Worm (Caenorhabditis elegans) whole organism, L4 larva: Measurements from ENCODE around the gene C02G6.3.

Source experiments
- D1046.2 ChIP-seq: fragments of 200-800 bp; sonication (Bioruptor generic); IDR thresholded peaks from 2 replicates; pipeline ENCODE4 v1.3.6; 2022; ENCODE audit warnings: missing genetic modification characterization, missing compliant biosample characterization
- F10B5.3 ChIP-seq: sonication (generic microtip); optimal IDR thresholded peaks from 2 replicates; lab custom pipeline; 2016; ENCODE audit warnings: mild to moderate bottlenecking, missing genetic modification characterization, missing compliant biosample characterization
- T20F7.1 ChIP-seq: fragments of 200-800 bp; sonication (Bioruptor generic); optimal IDR thresholded peaks from 2 replicates; lab custom pipeline; 2018; ENCODE audit warnings: mild to moderate bottlenecking, missing genetic modification characterization, missing compliant biosample characterization
- Y48G9A.11 ChIP-seq: fragments of 200-800 bp; sonication (Bioruptor generic); IDR thresholded peaks from 2 replicates; pipeline ENCODE4 v1.3.6; 2022; ENCODE audit warnings: missing genetic modification reagents, missing genetic modification characterization, missing compliant biosample characterization
- ZK337.2 ChIP-seq: fragments of 200-800 bp; sonication (Bioruptor generic); IDR thresholded peaks from 2 replicates; pipeline ENCODE4 v1.3.6; 2022; ENCODE audit warnings: missing genetic modification reagents, missing genetic modification characterization, missing compliant biosample characterization
- ZK546.5 ChIP-seq, 2 experiments: sonication (generic microtip); optimal IDR thresholded peaks; 2 replicates each; lab custom pipeline; 2017; ENCODE audit warnings: missing biosample characterization in 2 of 2, missing genetic modification characterization in 2 of 2
- ceh-28 ChIP-seq: fragments of 150-350 bp; optimal IDR thresholded peaks from 2 replicates; lab custom pipeline; 2014; ENCODE audit warnings: missing biosample characterization, missing genetic modification reagents, missing genetic modification characterization
- ceh-44 ChIP-seq: fragments of 200-800 bp; sonication (Bioruptor generic); IDR thresholded peaks from 2 replicates; pipeline ENCODE4 v1.3.6; 2022; ENCODE audit warnings: missing genetic modification reagents, missing genetic modification characterization, missing compliant biosample characterization
- ceh-82 ChIP-seq: sonication (generic microtip); optimal IDR thresholded peaks from 2 replicates; lab custom pipeline; 2017; ENCODE audit warnings: missing biosample characterization, missing genetic modification characterization
- ces-1 ChIP-seq: fragments of 150-350 bp; sonication (generic microtip); optimal IDR thresholded peaks from 4 replicates; lab custom pipeline; 2014; ENCODE audit warnings: missing biosample characterization, missing genetic modification reagents, missing genetic modification characterization
- daf-16 ChIP-seq, 3 experiments: sonication (generic microtip); optimal IDR thresholded peaks; 2 replicates each; lab custom pipeline; 2016 to 2017; ENCODE audit warnings: missing genetic modification characterization in 3 of 3, missing genetic modification reagents in 3 of 3, mild to moderate bottlenecking in 2 of 3, missing compliant biosample characterization in 2 of 3, missing biosample characterization in 1 of 3, moderate library complexity in 1 of 3
- dmd-9 ChIP-seq: fragments of 200-800 bp; sonication (Bioruptor generic); IDR thresholded peaks from 2 replicates; pipeline ENCODE4 v1.3.6; 2022; ENCODE audit warnings: missing genetic modification reagents, missing genetic modification characterization, missing compliant biosample characterization
- dpl-1 ChIP-seq: fragments of 150-350 bp; optimal IDR thresholded peaks from 2 replicates; lab custom pipeline; 2014; ENCODE audit warnings: missing biosample characterization, missing genetic modification reagents, missing genetic modification characterization
- duxl-1 ChIP-seq: sonication (generic microtip); optimal IDR thresholded peaks from 2 replicates; lab custom pipeline; 2016; ENCODE audit warnings: mild to moderate bottlenecking, missing genetic modification characterization, moderate library complexity, missing compliant biosample characterization; ENCODE audit not compliant: poor library complexity
- dve-1 ChIP-seq: sonication (generic microtip); optimal IDR thresholded peaks from 2 replicates; lab custom pipeline; 2017; ENCODE audit warnings: antibody characterized with exemption, mild to moderate bottlenecking, missing genetic modification characterization, missing compliant biosample characterization; ENCODE audit not compliant: insufficient read depth
- egl-43 ChIP-seq: fragments of 200-800 bp; sonication (Bioruptor generic); IDR thresholded peaks from 2 replicates; pipeline ENCODE4 v1.3.6; 2022; ENCODE audit warnings: missing genetic modification reagents, missing genetic modification characterization, missing compliant biosample characterization
- fkh-10 ChIP-seq: fragments of 150-350 bp; optimal IDR thresholded peaks from 2 replicates; lab custom pipeline; 2014; ENCODE audit warnings: missing biosample characterization, missing genetic modification reagents, missing genetic modification characterization
- hif-1 ChIP-seq, 2 experiments: sonication (generic microtip); optimal IDR thresholded peaks; 2 replicates each; lab custom pipeline; 2016 to 2017; ENCODE audit warnings: missing compliant biosample characterization in 2 of 2, missing genetic modification characterization in 2 of 2, missing genetic modification reagents in 2 of 2, missing genotype in 2 of 2, mild to moderate bottlenecking in 1 of 2
- hlh-30 ChIP-seq: sonication (generic microtip); optimal IDR thresholded peaks from 2 replicates; lab custom pipeline; 2017; ENCODE audit warnings: antibody characterized with exemption, mild to moderate bottlenecking, missing genetic modification characterization, missing compliant biosample characterization; ENCODE audit not compliant: insufficient read depth
- hmg-1.1 ChIP-seq: fragments of 200-800 bp; sonication (Bioruptor generic); IDR thresholded peaks from 2 replicates; pipeline ENCODE4 v1.3.6; 2022; ENCODE audit warnings: missing genetic modification reagents, missing genetic modification characterization, missing compliant biosample characterization
- lim-7 ChIP-seq: fragments of 200-800 bp; sonication (Bioruptor generic); IDR thresholded peaks from 2 replicates; pipeline ENCODE4 v1.3.6; 2022; ENCODE audit warnings: missing genetic modification characterization, missing compliant biosample characterization
- lin-13 ChIP-seq: fragments of 150-350 bp; optimal IDR thresholded peaks from 2 replicates; lab custom pipeline; 2014; ENCODE audit warnings: missing biosample characterization, missing genetic modification reagents, missing genetic modification characterization
- madf-5 ChIP-seq, 2 experiments: fragments of 200-800 bp; sonication (Bioruptor generic); IDR thresholded peaks; 2 replicates each; pipeline ENCODE4 v1.3.6; 2022; ENCODE audit warnings: missing compliant biosample characterization in 2 of 2, missing genetic modification characterization in 2 of 2
- madf-9 ChIP-seq: fragments of 200-800 bp; sonication (Bioruptor generic); conservative IDR thresholded peaks from 2 replicates; pipeline ENCODE4 v1.3.6; 2022; ENCODE audit warnings: missing genetic modification reagents, missing genetic modification characterization, missing compliant biosample characterization
- mdt-29 ChIP-seq: fragments of 200-800 bp; sonication (Bioruptor generic); IDR thresholded peaks from 2 replicates; pipeline ENCODE4 v1.3.6; 2022; ENCODE audit warnings: missing genetic modification reagents, missing genetic modification characterization, missing compliant biosample characterization
- mes-2 ChIP-seq: sonication (generic microtip); optimal IDR thresholded peaks from 2 replicates; lab custom pipeline; 2016; ENCODE audit warnings: missing genotype, mild to moderate bottlenecking, missing genetic modification characterization, missing compliant biosample characterization; ENCODE audit not compliant: poor library complexity, severe bottlenecking
- mxl-2 ChIP-seq: fragments of 200-800 bp; sonication (Bioruptor generic); conservative IDR thresholded peaks from 2 replicates; pipeline ENCODE4 v1.3.6; 2022; ENCODE audit warnings: missing genetic modification reagents, missing genetic modification characterization, missing compliant biosample characterization
- nhr-102 ChIP-seq: sonication (generic microtip); optimal IDR thresholded peaks from 2 replicates; lab custom pipeline; 2016; ENCODE audit warnings: mild to moderate bottlenecking, missing genetic modification characterization, moderate library complexity, missing compliant biosample characterization
- nhr-11 ChIP-seq: fragments of 150-350 bp; optimal IDR thresholded peaks from 2 replicates; lab custom pipeline; 2014; ENCODE audit warnings: missing biosample characterization, missing genetic modification characterization
- nhr-41 ChIP-seq: fragments of 200-800 bp; sonication (Bioruptor generic); IDR thresholded peaks from 2 replicates; pipeline ENCODE4 v1.3.6; 2022; ENCODE audit warnings: missing genetic modification reagents, missing genetic modification characterization, missing compliant biosample characterization
- nhr-42 ChIP-seq: fragments of 200-800 bp; sonication (Bioruptor generic); IDR thresholded peaks from 2 replicates; pipeline ENCODE4 v1.3.6; 2022; ENCODE audit warnings: missing genetic modification characterization, missing compliant biosample characterization
- nhr-48 ChIP-seq: sonication (generic microtip); optimal IDR thresholded peaks from 2 replicates; lab custom pipeline; 2016; ENCODE audit warnings: mild to moderate bottlenecking, missing genetic modification characterization, missing compliant biosample characterization
- nhr-6 ChIP-seq: fragments of 150-350 bp; optimal IDR thresholded peaks from 2 replicates; lab custom pipeline; 2014; ENCODE audit warnings: missing biosample characterization, missing genetic modification characterization
- rbr-2 ChIP-seq: sonication (generic microtip); optimal IDR thresholded peaks from 2 replicates; lab custom pipeline; 2016; ENCODE audit warnings: missing genotype, missing genetic modification characterization, missing compliant biosample characterization
- snpc-1.2 ChIP-seq: fragments of 200-800 bp; sonication (Bioruptor generic); IDR thresholded peaks from 2 replicates; pipeline ENCODE4 v1.3.6; 2022; ENCODE audit warnings: missing genetic modification reagents, missing genetic modification characterization, missing compliant biosample characterization
- tag-97 ChIP-seq: fragments of 200-800 bp; sonication (Bioruptor generic); IDR thresholded peaks from 2 replicates; pipeline ENCODE4 v1.3.6; 2022; ENCODE audit warnings: missing genetic modification characterization, missing compliant biosample characterization
- unc-62 ChIP-seq, 3 experiments: fragments of 150-350 bp in 1 of 3; sonication (generic microtip); optimal IDR thresholded peaks in 2 of 3; peaks in 1 of 3; 1 replicate in 1 of 3; 2 replicates in 2 of 3; lab custom pipeline; 2014 to 2017; ENCODE audit warnings: missing biosample characterization in 3 of 3, missing genetic modification characterization in 3 of 3, missing genetic modification reagents in 3 of 3, missing genotype in 1 of 3
- zag-1 ChIP-seq: fragments of 150-350 bp; optimal IDR thresholded peaks from 2 replicates; lab custom pipeline; 2014; ENCODE audit warnings: missing biosample characterization, missing genetic modification characterization
- zip-2 ChIP-seq: fragments of 150-350 bp; optimal IDR thresholded peaks from 2 replicates; lab custom pipeline; 2014; ENCODE audit warnings: missing biosample characterization, missing genetic modification characterization

The C02G6.3 gene

ce11 chrV:5906252-5906651 is 26.1 kb downstream of the C02G6.3 start, which contains the start of gene srd-15:
Gene srd-15 (minus strand): TSS chrV:5906352.
- no peak for TF ChIP-seq nhr-41 (GFP tag; lab: Robert Waterston, UW)

ce11 chrV:5907090-5907489 is 26.9 kb downstream of the C02G6.3 start, which contains the start of gene C04E6.4:
Gene C04E6.4 (plus strand): TSS chrV:5907390.
- TF ChIP-seq lin-13 (GFP tag; lab: Kevin White, UChicago): no peak
- no peak for TF ChIP-seq nhr-11 (tag; lab: Kevin White, UChicago)
- TF ChIP-seq ZK546.5 (tag; optimal IDR thresholded peaks at IDR 0.05; lab: Kevin White, UChicago): no peak
- no peak for TF ChIP-seq ceh-82 (tag; lab: Kevin White, UChicago)
- no peak for TF ChIP-seq lim-7 (GFP tag; lab: Robert Waterston, UW)
- TF ChIP-seq ces-1 (GFP tag; lab: Kevin White, UChicago): no peak
- no peak for TF ChIP-seq snpc-1.2 (GFP tag; lab: Robert Waterston, UW)
- no peak for TF ChIP-seq ceh-28 (tag; lab: Kevin White, UChicago)
- TF ChIP-seq nhr-102: no peak
- TF ChIP-seq daf-16 (GFP tag; optimal IDR thresholded peaks at IDR 0.05; lab: Kevin White, UChicago): no peak
- no peak for TF ChIP-seq daf-16 (tag; optimal IDR thresholded peaks at IDR 0.05; lab: Kevin White, UChicago)
- no peak for TF ChIP-seq rbr-2 (tag; lab: Kevin White, UChicago)
- TF ChIP-seq, all 104 proteins: peak for 0

- TF ChIP-seq T20F7.1 (GFP tag; lab: Kevin White, UChicago): no peak
- TF ChIP-seq zag-1 (tag; lab: Kevin White, UChicago): no peak
- TF ChIP-seq unc-62 (GFP tag; optimal IDR thresholded peaks at IDR 0.05 in 1 of 2; lab: Kevin White, UChicago): peak in 1 of 2 experiments; percentile 15
- TF ChIP-seq unc-62 (tag; optimal IDR thresholded peaks at IDR 0.05; lab: Kevin White, UChicago): no peak
Measured at ce11 chrV:5912426-5912825, 32.3 kb downstream of the C02G6.3 start, which contains the start of gene C04E6.13. Gene C04E6.13 (plus strand): TSS chrV:5912726.

- TF ChIP-seq rbr-2 (tag; lab: Kevin White, UChicago): no peak
- TF ChIP-seq unc-62 (GFP tag; optimal IDR thresholded peaks at IDR 0.05 in 1 of 2; lab: Kevin White, UChicago): peak in 1 of 2 experiments; percentile 90
- no peak for TF ChIP-seq unc-62 (tag; optimal IDR thresholded peaks at IDR 0.05; lab: Kevin White, UChicago)
- no peak for TF ChIP-seq tag-97
Measured at ce11 chrV:5916862-5917261, 36.7 kb downstream of the C02G6.3 start.

- TF ChIP-seq nhr-42 (GFP tag; lab: Robert Waterston, UW): no peak
- peak; percentile 93 for TF ChIP-seq Y48G9A.11 (GFP tag; lab: Robert Waterston, UW)
- TF ChIP-seq zip-2 (tag; lab: Kevin White, UChicago): no peak
- TF ChIP-seq ZK337.2: peak; percentile 97
- no peak for TF ChIP-seq egl-43
- TF ChIP-seq mdt-29 (GFP tag; lab: Robert Waterston, UW): 0 out of 2 replicates have a peak, but pooled peaks have one; percentile 23
- TF ChIP-seq nhr-48 (tag; lab: Kevin White, UChicago): no peak
- peak; percentile 99 for TF ChIP-seq dpl-1 (GFP tag; lab: Kevin White, UChicago)
- TF ChIP-seq hmg-1.1: peak; percentile 66
- TF ChIP-seq dve-1 (tag; lab: Kevin White, UChicago): no peak
- peak; percentile 81; the same call in 1 of the 2 replicates for TF ChIP-seq tag-97
- TF ChIP-seq fkh-10 (GFP tag; lab: Kevin White, UChicago): peak; percentile 3
- peak; percentile 91 for TF ChIP-seq dmd-9 (GFP tag; lab: Robert Waterston, UW)
- peak; percentile 99 for TF ChIP-seq mes-2 (tag; lab: Kevin White, UChicago)
- peak; percentile 85 for TF ChIP-seq madf-9 (GFP tag; lab: Robert Waterston, UW)
- TF ChIP-seq mxl-2: 0 out of 2 replicates have a peak, but pooled peaks have one; percentile 49
- TF ChIP-seq ceh-44: 0 out of 2 replicates have a peak, but pooled peaks have one; percentile 18
- TF ChIP-seq rbr-2 (tag; lab: Kevin White, UChicago): peak; percentile 65
- TF ChIP-seq D1046.2 (GFP tag; lab: Robert Waterston, UW): 0 out of 2 replicates have a peak, but pooled peaks have one; percentile 49
- peak; percentile 75 for TF ChIP-seq nhr-6 (tag; lab: Kevin White, UChicago)
- TF ChIP-seq F10B5.3 (tag; lab: Kevin White, UChicago): peak; percentile 55
- peak in 1 of 2 experiments; percentile 92 for TF ChIP-seq hif-1 (tag; optimal IDR thresholded peaks at IDR 0.05; lab: Kevin White, UChicago)
- TF ChIP-seq duxl-1 (tag; lab: Kevin White, UChicago): peak; percentile 38
- peak; percentile 52 for TF ChIP-seq hlh-30 (tag; lab: Kevin White, UChicago)
- TF ChIP-seq T20F7.1 (GFP tag; lab: Kevin White, UChicago): peak; percentile 81
- no peak for TF ChIP-seq zag-1 (tag; lab: Kevin White, UChicago)
- peak in 1 of 2 experiments; percentile 49 for TF ChIP-seq daf-16 (GFP tag; optimal IDR thresholded peaks at IDR 0.05; lab: Kevin White, UChicago)
- TF ChIP-seq daf-16 (tag; optimal IDR thresholded peaks at IDR 0.05; lab: Kevin White, UChicago): no peak
- TF ChIP-seq madf-5 (GFP tag; IDR thresholded peaks at IDR 0.05; lab: Robert Waterston, UW): 0 out of 4 replicates have a peak, but pooled peaks of 1 of the 2 experiments have one; percentile 81
Measured at ce11 chrV:5917707-5918106, 37.5 kb downstream of the C02G6.3 start, which contains the start of gene lrpr-1. Gene lrpr-1 (minus strand): TSS chrV:5917891.
